Fruit fly (Drosophila melanogaster) whole organism, embryonic: ENCODE measurements around the gene Hexo2.

Source experiments
- Antp ChIP-seq: fragments of 200-800 bp; sonication (Bioruptor generic); optimal IDR thresholded peaks from 3 replicates; lab custom pipeline; 2016; ENCODE audit warnings: missing biosample characterization, missing genetic modification characterization
- BEAF-32 ChIP-seq: fragments of 200-800 bp; sonication (Bioruptor generic); optimal IDR thresholded peaks from 3 replicates; lab custom pipeline; 2017; ENCODE audit warnings: missing biosample characterization, missing genetic modification characterization, mild to moderate bottlenecking, moderate library complexity, missing genetic modification reagents
- CG10267 ChIP-seq: fragments of 200-800 bp; sonication (Bioruptor generic); optimal IDR thresholded peaks from 2 replicates; lab custom pipeline; 2018; ENCODE audit warnings: missing biosample characterization, mild to moderate bottlenecking, missing genetic modification characterization, moderate library complexity
- CG10543 ChIP-seq: fragments of 200-800 bp; sonication (Bioruptor generic); optimal IDR thresholded peaks from 3 replicates; lab custom pipeline; 2017; ENCODE audit warnings: missing biosample characterization, mild to moderate bottlenecking, missing genetic modification characterization, moderate library complexity
- CG14014 ChIP-seq: fragments of 200-800 bp; sonication (Bioruptor generic); IDR thresholded peaks from 2 replicates; pipeline ENCODE4 v1.3.6; 2022; ENCODE audit warnings: missing biosample characterization, missing genetic modification characterization
- CG15696 ChIP-seq: fragments of 200-800 bp; sonication (Bioruptor generic); optimal IDR thresholded peaks from 2 replicates; lab custom pipeline; 2019; ENCODE audit warnings: missing biosample characterization, mild to moderate bottlenecking, missing genetic modification characterization, moderate library complexity
- CG2120 ChIP-seq: fragments of 200-800 bp; sonication (Bioruptor generic); optimal IDR thresholded peaks from 3 replicates; lab custom pipeline; 2016; ENCODE audit warnings: missing biosample characterization, missing genetic modification characterization
- CG31441 ChIP-seq: fragments of 200-800 bp; sonication (Bioruptor generic); IDR thresholded peaks from 2 replicates; pipeline ENCODE4 v1.3.6; 2022; ENCODE audit warnings: missing biosample characterization, missing genetic modification characterization
- CG34376 ChIP-seq: fragments of 200-800 bp; sonication (Bioruptor generic); optimal IDR thresholded peaks from 2 replicates; lab custom pipeline; 2018; ENCODE audit warnings: missing biosample characterization, mild to moderate bottlenecking, missing genetic modification characterization
- CG3995 ChIP-seq: fragments of 200-800 bp; sonication (Bioruptor generic); optimal IDR thresholded peaks from 3 replicates; lab custom pipeline; 2016; ENCODE audit warnings: missing biosample characterization, missing genetic modification characterization
- CG6254 ChIP-seq: fragments of 200-800 bp; sonication (Bioruptor generic); optimal IDR thresholded peaks from 3 replicates; lab custom pipeline; 2017; ENCODE audit warnings: mild to moderate bottlenecking, missing biosample characterization, missing genetic modification reagents, missing genetic modification characterization
- CG7271 ChIP-seq: fragments of 200-800 bp; sonication (Bioruptor generic); optimal IDR thresholded peaks from 2 replicates; lab custom pipeline; 2018; ENCODE audit warnings: missing biosample characterization, mild to moderate bottlenecking, missing genetic modification characterization, moderate library complexity
- CG9876 ChIP-seq: fragments of 200-800 bp; sonication (Bioruptor generic); optimal IDR thresholded peaks from 2 replicates; lab custom pipeline; 2016; ENCODE audit warnings: missing biosample characterization, missing genetic modification characterization
- D19A ChIP-seq: fragments of 200-800 bp; optimal IDR thresholded peaks from 3 replicates; lab custom pipeline; 2019; ENCODE audit warnings: missing biosample characterization, mild to moderate bottlenecking, missing genetic modification characterization, moderate library complexity
- Dp ChIP-seq: fragments of 200-800 bp; sonication (Bioruptor generic); optimal IDR thresholded peaks from 2 replicates; lab custom pipeline; 2018; ENCODE audit warnings: missing biosample characterization, mild to moderate bottlenecking, missing genetic modification characterization, moderate library complexity
- E2f1 ChIP-seq: fragments of 200-800 bp; sonication (Bioruptor generic); IDR thresholded peaks from 2 replicates; pipeline ENCODE4 v1.3.6; 2022; ENCODE audit warnings: missing biosample characterization, missing genetic modification characterization
- Fer1 ChIP-seq: fragments of 200-800 bp; sonication (Bioruptor generic); optimal IDR thresholded peaks from 2 replicates; lab custom pipeline; 2017; ENCODE audit warnings: missing biosample characterization, mild to moderate bottlenecking, missing genetic modification characterization
- Gsc ChIP-seq: fragments of 200-800 bp; sonication (Bioruptor generic); IDR thresholded peaks from 2 replicates; pipeline ENCODE4 v1.3.6; 2022; ENCODE audit warnings: missing biosample characterization, missing genetic modification characterization
- HLHmδ ChIP-seq: fragments of 200-800 bp; sonication (Bioruptor generic); optimal IDR thresholded peaks from 2 replicates; lab custom pipeline; 2018; ENCODE audit warnings: missing biosample characterization, mild to moderate bottlenecking, missing genetic modification characterization, moderate library complexity
- Hr51 ChIP-seq, 2 experiments: fragments of 200-800 bp; sonication (Bioruptor generic); optimal IDR thresholded peaks; 2 replicates in 1 of 2; 3 replicates in 1 of 2; lab custom pipeline; 2016 to 2018; ENCODE audit warnings: missing biosample characterization in 2 of 2, missing genetic modification characterization in 2 of 2, mild to moderate bottlenecking in 1 of 2, moderate library complexity in 1 of 2
- Lim3 ChIP-seq: fragments of 200-800 bp; sonication (Bioruptor generic); IDR thresholded peaks from 2 replicates; pipeline ENCODE4 v1.3.6; 2022; ENCODE audit warnings: missing biosample characterization, missing genetic modification characterization
- NC2α ChIP-seq: fragments of 200-800 bp; sonication (Bioruptor generic); optimal IDR thresholded peaks from 2 replicates; lab custom pipeline; 2016; ENCODE audit warnings: missing biosample characterization, missing genetic modification characterization
- Opbp ChIP-seq: fragments of 200-800 bp; sonication (Bioruptor generic); IDR thresholded peaks from 3 replicates; pipeline ENCODE4 v1.3.6; 2022; ENCODE audit warnings: missing biosample characterization, missing genetic modification characterization; ENCODE audit not compliant: partially characterized antibody
- Xbp1 ChIP-seq: fragments of 200-800 bp; sonication (Bioruptor generic); optimal IDR thresholded peaks from 3 replicates; lab custom pipeline; 2016; ENCODE audit warnings: missing biosample characterization, mild to moderate bottlenecking, missing genetic modification characterization
- btn ChIP-seq: fragments of 200-800 bp; sonication (Bioruptor generic); optimal IDR thresholded peaks from 2 replicates; lab custom pipeline; 2016; ENCODE audit warnings: missing biosample characterization, missing genetic modification characterization
- chm ChIP-seq: fragments of 200-800 bp; sonication (Bioruptor generic); IDR thresholded peaks from 2 replicates; pipeline ENCODE4 v1.3.6; 2022; ENCODE audit warnings: missing biosample characterization, missing genetic modification characterization
- crp ChIP-seq, 2 experiments: fragments of 200-800 bp; sonication (Bioruptor generic); optimal IDR thresholded peaks; 2 replicates in 1 of 2; 3 replicates in 1 of 2; lab custom pipeline; 2017; ENCODE audit warnings: missing biosample characterization in 2 of 2, missing genetic modification characterization in 2 of 2, mild to moderate bottlenecking in 1 of 2, moderate library complexity in 1 of 2
- dmrt11E ChIP-seq: fragments of 200-800 bp; sonication (Bioruptor generic); optimal IDR thresholded peaks from 3 replicates; lab custom pipeline; 2018; ENCODE audit warnings: missing biosample characterization, mild to moderate bottlenecking, missing genetic modification characterization, moderate library complexity
- gcm2 ChIP-seq: fragments of 200-800 bp; sonication (Bioruptor generic); optimal IDR thresholded peaks from 2 replicates; lab custom pipeline; 2016; ENCODE audit warnings: missing biosample characterization, missing genetic modification characterization
- gfzf ChIP-seq: fragments of 200-800 bp; sonication (Bioruptor generic); optimal IDR thresholded peaks from 2 replicates; lab custom pipeline; 2016; ENCODE audit warnings: missing biosample characterization, mild to moderate bottlenecking, missing genetic modification characterization, moderate library complexity
- gsb-n ChIP-seq: fragments of 200-800 bp; sonication (Bioruptor generic); optimal IDR thresholded peaks from 3 replicates; lab custom pipeline; 2018; ENCODE audit warnings: missing biosample characterization, mild to moderate bottlenecking, missing genetic modification characterization
- hb ChIP-seq: fragments of 200-800 bp; sonication (Bioruptor generic); IDR thresholded peaks from 3 replicates; pipeline ENCODE4 v1.3.6; 2022; ENCODE audit warnings: missing biosample characterization, missing genetic modification characterization; ENCODE audit not compliant: partially characterized antibody
- hbn ChIP-seq: fragments of 200-800 bp; sonication (Bioruptor generic); IDR thresholded peaks from 2 replicates; pipeline ENCODE4 v1.3.6; 2022; ENCODE audit warnings: missing biosample characterization, missing genetic modification characterization; ENCODE audit not compliant: partially characterized antibody
- inv ChIP-seq: fragments of 200-800 bp; sonication (Bioruptor generic); IDR thresholded peaks from 2 replicates; pipeline ENCODE4 v1.3.6; 2022; ENCODE audit warnings: missing biosample characterization, missing genetic modification characterization; ENCODE audit not compliant: partially characterized antibody
- knrl ChIP-seq: fragments of 200-800 bp; sonication (Bioruptor generic); IDR thresholded peaks from 3 replicates; pipeline ENCODE4 v1.3.6; 2022; ENCODE audit warnings: missing biosample characterization, missing genetic modification characterization; ENCODE audit not compliant: partially characterized antibody
- lmd ChIP-seq: fragments of 200-800 bp; sonication (Bioruptor generic); IDR thresholded peaks from 2 replicates; pipeline ENCODE4 v1.3.6; 2022; ENCODE audit warnings: missing biosample characterization, missing genetic modification characterization
- mld ChIP-seq: fragments of 200-800 bp; sonication (Bioruptor generic); IDR thresholded peaks from 3 replicates; pipeline ENCODE4 v1.3.6; 2022; ENCODE audit warnings: missing biosample characterization, missing genetic modification characterization; ENCODE audit not compliant: partially characterized antibody
- oc ChIP-seq: fragments of 200-800 bp; sonication (Bioruptor generic); optimal IDR thresholded peaks from 2 replicates; lab custom pipeline; 2018; ENCODE audit warnings: missing biosample characterization, mild to moderate bottlenecking, missing genetic modification characterization, moderate library complexity
- pum ChIP-seq: fragments of 200-800 bp; sonication (Bioruptor generic); optimal IDR thresholded peaks from 2 replicates; lab custom pipeline; 2016; ENCODE audit warnings: missing biosample characterization, missing genetic modification characterization
- row ChIP-seq: fragments of 200-800 bp; sonication (Bioruptor generic); IDR thresholded peaks from 3 replicates; pipeline ENCODE4 v1.3.6; 2022; ENCODE audit warnings: missing biosample characterization, missing genetic modification characterization
- sisA ChIP-seq: fragments of 200-800 bp; sonication (Bioruptor generic); IDR thresholded peaks from 2 replicates; pipeline ENCODE4 v1.3.6; 2022; ENCODE audit warnings: missing biosample characterization, missing genetic modification characterization
- tll ChIP-seq, 2 experiments: fragments of 200-800 bp in 1 of 2; fragments of >200 bp in 1 of 2; sonication (Bioruptor generic) in 1 of 2; optimal IDR thresholded peaks; 2 replicates each; lab custom pipeline; 2017 to 2019; ENCODE audit warnings: missing biosample characterization in 2 of 2, missing genetic modification characterization in 2 of 2, mild to moderate bottlenecking in 1 of 2, moderate library complexity in 1 of 2
- tup ChIP-seq: fragments of 200-800 bp; sonication (Bioruptor generic); optimal IDR thresholded peaks from 2 replicates; lab custom pipeline; 2016; ENCODE audit warnings: missing biosample characterization, mild to moderate bottlenecking, missing genetic modification characterization, moderate library complexity
- usp ChIP-seq: fragments of >200 bp; optimal IDR thresholded peaks from 2 replicates; lab custom pipeline; 2017; ENCODE audit warnings: missing biosample characterization, missing genetic modification characterization
- vnd ChIP-seq: fragments of 200-800 bp; sonication (Bioruptor generic); IDR thresholded peaks from 3 replicates; pipeline ENCODE4 v1.3.6; 2022; ENCODE audit warnings: missing biosample characterization, missing genetic modification characterization; ENCODE audit not compliant: partially characterized antibody

Hexo2 gene

DNA sequence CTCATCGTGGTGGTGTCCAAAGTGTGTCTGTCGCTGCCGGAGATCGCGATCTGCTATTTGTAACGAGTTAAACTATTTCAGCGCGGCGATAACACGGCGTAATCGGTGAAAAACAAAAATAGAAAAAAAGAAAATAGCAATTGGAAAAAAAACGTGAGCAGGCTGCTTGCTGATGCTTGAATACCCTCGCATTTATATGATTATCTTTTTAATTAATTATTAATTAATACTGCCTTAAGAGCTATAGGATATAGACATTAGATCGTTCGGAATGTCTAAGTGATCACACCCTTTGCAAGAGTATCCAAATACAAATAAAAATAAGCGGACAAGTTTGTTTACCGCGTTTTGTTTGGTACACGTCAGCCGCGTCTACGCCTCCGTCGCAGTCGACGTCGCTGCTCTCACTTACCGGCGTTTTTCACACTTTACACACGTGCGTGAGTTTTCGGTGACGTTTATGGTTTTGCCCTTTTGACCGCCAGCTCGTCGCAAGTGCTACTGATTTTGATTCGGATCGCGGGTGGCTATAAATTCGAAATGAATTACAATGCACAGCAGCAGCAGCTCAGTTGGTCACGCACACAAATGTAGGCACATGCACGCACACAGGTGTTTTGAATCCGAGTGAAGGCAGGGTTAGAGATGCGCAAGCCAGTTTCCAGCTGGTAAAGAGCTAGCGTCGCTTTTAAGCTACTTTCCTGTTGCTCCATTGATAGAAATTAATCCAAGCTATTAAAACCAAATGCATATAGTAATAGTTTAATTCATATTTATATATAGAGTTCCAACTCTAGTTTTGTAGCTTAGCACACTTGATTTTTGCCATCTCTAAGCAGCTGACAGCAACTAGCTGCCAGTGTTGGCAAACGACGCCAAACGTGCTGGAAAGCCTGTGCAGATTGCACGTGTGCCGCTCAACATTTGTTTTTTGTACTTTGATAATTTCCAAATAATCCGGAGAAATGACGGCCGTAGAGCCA, 4.9 kb downstream of the Hexo2 start, which contains the start of the genes CG2004 and CG1785 (continued):
- peak; percentile 39 for TF ChIP-seq NC2α (GFP tag; lab: Kevin White, UChicago)
- no peak for TF ChIP-seq HLHmδ
- TF ChIP-seq Gsc (GFP tag; lab: Robert Waterston, UW): peak; percentile 82
- TF ChIP-seq gcm2 (GFP tag; lab: Kevin White, UChicago): peak; percentile 79
- TF ChIP-seq CG14014 (GFP tag; lab: Robert Waterston, UW): peak; percentile 90
- TF ChIP-seq Opbp (GFP tag; lab: Robert Waterston, UW): 0 out of 3 replicates have a peak, but pooled peaks have one; percentile 20
- peak; percentile 93 for TF ChIP-seq Xbp1

DNA sequence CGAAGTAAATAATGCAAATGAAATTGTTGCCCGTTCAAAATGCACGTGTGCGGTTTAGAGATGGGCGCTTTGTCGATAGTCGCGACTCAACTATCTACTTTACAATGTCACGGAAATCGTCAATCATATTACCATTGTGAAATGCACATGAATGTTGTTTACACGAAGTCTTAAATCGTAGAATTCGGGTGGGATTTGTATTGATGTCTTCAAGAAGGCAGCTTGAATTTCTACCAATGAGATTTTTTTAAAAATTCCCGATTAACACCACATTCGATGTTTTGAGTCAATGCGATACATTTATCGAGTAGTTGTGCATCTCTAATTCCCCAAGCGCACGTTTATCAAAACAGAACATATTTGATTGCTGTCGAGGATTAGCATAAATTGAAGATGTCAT, 10.8 kb downstream of the Hexo2 start, which contains the start of gene CG1789:
CG1789 (plus strand) TSS at position 308 of the 400 bp plus-strand sequence.
- TF ChIP-seq gsb-n (no peak), lmd (GFP tag; lab: Robert Waterston, UW) (peak; percentile 16; the same call in 1 of the 2 replicates), CG6254 (GFP tag; lab: Kevin White, UChicago) (no peak), inv (GFP tag; lab: Robert Waterston, UW) (peak; percentile 86), tll (GFP tag; optimal IDR thresholded peaks at IDR 0.05; lab: Kevin White, UChicago) (peak in 1 of 2 experiments; percentile 11), sisA (GFP tag; lab: Robert Waterston, UW) (0 out of 2 replicates have a peak, but pooled peaks have one; percentile 18), Antp (GFP tag; lab: Kevin White, UChicago) (peak; percentile 67), hbn (GFP tag; lab: Robert Waterston, UW) (peak; percentile 92), CG15696 (tag; lab: Kevin White, UChicago) (peak; percentile 3), gfzf (GFP tag; lab: Kevin White, UChicago) (peak; percentile 47), row (GFP tag; lab: Robert Waterston, UW) (peak; percentile 86), CG2120 (peak; percentile 49), vnd (GFP tag; lab: Robert Waterston, UW) (peak; percentile 81), pum (peak; percentile 25), CG31441 (GFP tag; lab: Robert Waterston, UW) (no peak), knrl (peak; percentile 91), CG34376 (GFP tag; lab: Kevin White, UChicago) (peak; percentile 50), E2f1 (no peak), hb (GFP tag; lab: Robert Waterston, UW) (peak; percentile 80), CG10267 (tag; lab: Kevin White, UChicago) (peak; percentile 49), CG7271 (tag; lab: Kevin White, UChicago) (no peak), Fer1 (no peak), Lim3 (GFP tag; lab: Robert Waterston, UW) (no peak), oc (no peak), dmrt11E (tag; lab: Kevin White, UChicago) (peak; percentile 6), usp (GFP tag; lab: Kevin White, UChicago) (no peak), mld (GFP tag; lab: Robert Waterston, UW) (peak; percentile 69; the same call in 1 of the 3 replicates), btn (GFP tag; lab: Kevin White, UChicago) (peak; percentile 1), BEAF-32 (peak; percentile 90), Dp (GFP tag; lab: Kevin White, UChicago) (peak; percentile 61), crp (GFP tag; optimal IDR thresholded peaks at IDR 0.05; lab: Kevin White, UChicago) (peak in 1 of 2 experiments; percentile 32), CG3995 (peak; percentile 95), chm (GFP tag; lab: Robert Waterston, UW) (no peak), tup (no peak), D19A (tag; lab: Kevin White, UChicago) (no peak), CG9876 (GFP tag; lab: Kevin White, UChicago) (no peak), Hr51 (GFP tag; optimal IDR thresholded peaks at IDR 0.05; lab: Kevin White, UChicago) (peak in 1 of 2 experiments; percentile 4), CG10543 (peak; percentile 9)
